Fruit fly (Drosophila melanogaster) whole organism, embryonic: ENCODE results near the gene CG33287.

Experiments used
- Blimp-1 ChIP-seq: fragments of 200-800 bp; sonication (Bioruptor generic); optimal IDR thresholded peaks from 3 replicates; lab custom pipeline; 2018; ENCODE audit warnings: missing biosample characterization, missing genetic modification characterization, mild to moderate bottlenecking, moderate library complexity, missing genetic modification reagents
- CG10274 ChIP-seq: fragments of 200-800 bp; sonication (Bioruptor generic); optimal IDR thresholded peaks from 3 replicates; lab custom pipeline; 2017; ENCODE audit warnings: missing biosample characterization, mild to moderate bottlenecking, missing genetic modification characterization
- CG12219 ChIP-seq: fragments of 200-800 bp; sonication (Bioruptor generic); optimal IDR thresholded peaks from 3 replicates; lab custom pipeline; 2018; ENCODE audit warnings: missing biosample characterization, mild to moderate bottlenecking, missing genetic modification characterization
- CG13123 ChIP-seq: fragments of 200-800 bp; sonication (Bioruptor generic); optimal IDR thresholded peaks from 2 replicates; lab custom pipeline; 2016; ENCODE audit warnings: missing biosample characterization, missing genetic modification characterization
- CG15601 ChIP-seq: fragments of 200-800 bp; sonication (Bioruptor generic); optimal IDR thresholded peaks from 3 replicates; lab custom pipeline; 2019; ENCODE audit warnings: missing biosample characterization, mild to moderate bottlenecking, missing genetic modification characterization, moderate library complexity
- CG17359 ChIP-seq: fragments of 200-800 bp; sonication (Bioruptor generic); optimal IDR thresholded peaks from 3 replicates; lab custom pipeline; 2018; ENCODE audit warnings: missing biosample characterization, mild to moderate bottlenecking, missing genetic modification characterization, moderate library complexity
- CG17829 ChIP-seq: fragments of 200-800 bp; optimal IDR thresholded peaks from 2 replicates; lab custom pipeline; 2019; ENCODE audit warnings: missing biosample characterization, mild to moderate bottlenecking, missing genetic modification characterization, moderate library complexity
- CG18619 ChIP-seq: fragments of 200-800 bp; sonication (Bioruptor generic); optimal IDR thresholded peaks from 3 replicates; lab custom pipeline; 2017; ENCODE audit warnings: missing biosample characterization, mild to moderate bottlenecking, missing genetic modification characterization
- CG2120 ChIP-seq: fragments of 200-800 bp; sonication (Bioruptor generic); optimal IDR thresholded peaks from 3 replicates; lab custom pipeline; 2016; ENCODE audit warnings: missing biosample characterization, missing genetic modification characterization
- CG2199 ChIP-seq: fragments of 200-800 bp; sonication (Bioruptor generic); IDR thresholded peaks from 3 replicates; pipeline ENCODE4 v1.3.6; 2022; ENCODE audit warnings: missing biosample characterization, missing genetic modification characterization
- CG3726 ChIP-seq: fragments of 200-800 bp; sonication (Bioruptor generic); IDR thresholded peaks from 3 replicates; pipeline ENCODE4, ENCODE4 v1.3.6; 2022; ENCODE audit warnings: missing biosample characterization, missing genetic modification characterization
- CG4360 ChIP-seq: fragments of 200-800 bp; sonication (Bioruptor generic); IDR thresholded peaks from 2 replicates; pipeline ENCODE4 v1.3.6; 2022; ENCODE audit warnings: missing biosample characterization, missing genetic modification characterization
- CG4707 ChIP-seq: fragments of 200-800 bp; sonication (Bioruptor generic); optimal IDR thresholded peaks from 2 replicates; lab custom pipeline; 2018; ENCODE audit warnings: missing biosample characterization, mild to moderate bottlenecking, missing genetic modification characterization, moderate library complexity
- CG6254 ChIP-seq: fragments of 200-800 bp; sonication (Bioruptor generic); optimal IDR thresholded peaks from 3 replicates; lab custom pipeline; 2017; ENCODE audit warnings: mild to moderate bottlenecking, missing biosample characterization, missing genetic modification reagents, missing genetic modification characterization
- CG8359 ChIP-seq: fragments of 200-800 bp; sonication (Bioruptor generic); optimal IDR thresholded peaks from 2 replicates; lab custom pipeline; 2017; ENCODE audit warnings: missing biosample characterization, mild to moderate bottlenecking, missing genetic modification characterization, borderline replicate concordance
- Gsc ChIP-seq: fragments of 200-800 bp; sonication (Bioruptor generic); IDR thresholded peaks from 2 replicates; pipeline ENCODE4 v1.3.6; 2022; ENCODE audit warnings: missing biosample characterization, missing genetic modification characterization
- HLH54F ChIP-seq: fragments of 200-800 bp; sonication (Bioruptor generic); optimal IDR thresholded peaks from 3 replicates; lab custom pipeline; 2016; ENCODE audit warnings: missing biosample characterization, missing genetic modification characterization
- Hr51 ChIP-seq, 2 experiments: fragments of 200-800 bp; sonication (Bioruptor generic); optimal IDR thresholded peaks; 2 replicates in 1 of 2; 3 replicates in 1 of 2; lab custom pipeline; 2016 to 2018; ENCODE audit warnings: missing biosample characterization in 2 of 2, missing genetic modification characterization in 2 of 2, mild to moderate bottlenecking in 1 of 2, moderate library complexity in 1 of 2
- Lim3 ChIP-seq: fragments of 200-800 bp; sonication (Bioruptor generic); IDR thresholded peaks from 2 replicates; pipeline ENCODE4 v1.3.6; 2022; ENCODE audit warnings: missing biosample characterization, missing genetic modification characterization
- MESR4 ChIP-seq: fragments of 200-800 bp; sonication (Bioruptor generic); optimal IDR thresholded peaks from 2 replicates; lab custom pipeline; 2018; ENCODE audit warnings: missing biosample characterization, mild to moderate bottlenecking, missing genetic modification characterization, moderate library complexity
- NC2α ChIP-seq: fragments of 200-800 bp; sonication (Bioruptor generic); optimal IDR thresholded peaks from 2 replicates; lab custom pipeline; 2016; ENCODE audit warnings: missing biosample characterization, missing genetic modification characterization
- NC2β ChIP-seq: fragments of 200-800 bp; sonication (Bioruptor generic); optimal IDR thresholded peaks from 2 replicates; lab custom pipeline; 2016; ENCODE audit warnings: missing biosample characterization, missing genetic modification characterization
- NfI ChIP-seq: fragments of 200-800 bp; sonication (Bioruptor generic); optimal IDR thresholded peaks from 3 replicates; lab custom pipeline; 2018; ENCODE audit warnings: missing biosample characterization, mild to moderate bottlenecking, missing genetic modification characterization, moderate library complexity
- Usf ChIP-seq: fragments of 200-800 bp; sonication (Bioruptor generic); optimal IDR thresholded peaks from 2 replicates; lab custom pipeline; 2017; ENCODE audit warnings: missing genotype, missing biosample characterization, missing genetic modification characterization
- Xbp1 ChIP-seq: fragments of 200-800 bp; sonication (Bioruptor generic); optimal IDR thresholded peaks from 3 replicates; lab custom pipeline; 2016; ENCODE audit warnings: missing biosample characterization, mild to moderate bottlenecking, missing genetic modification characterization
- amos ChIP-seq: fragments of 200-800 bp; sonication (Bioruptor generic); IDR thresholded peaks from 2 replicates; pipeline ENCODE4 v1.3.6; 2022; ENCODE audit warnings: missing biosample characterization, missing genetic modification characterization; ENCODE audit not compliant: partially characterized antibody
- bsh ChIP-seq, 2 experiments: fragments of 200-800 bp; sonication (Bioruptor generic); optimal IDR thresholded peaks; 2 replicates each; lab custom pipeline; 2017 to 2018; ENCODE audit warnings: mild to moderate bottlenecking in 2 of 2, missing biosample characterization in 2 of 2, missing genetic modification characterization in 2 of 2, moderate library complexity in 1 of 2
- cad ChIP-seq: fragments of >200 bp; optimal IDR thresholded peaks from 2 replicates; lab custom pipeline; 2017; ENCODE audit warnings: missing biosample characterization, missing genetic modification characterization
- cato ChIP-seq: fragments of 200-800 bp; sonication (Bioruptor generic); optimal IDR thresholded peaks from 2 replicates; lab custom pipeline; 2016; ENCODE audit warnings: missing biosample characterization, missing genetic modification characterization, borderline replicate concordance
- chinmo ChIP-seq: fragments of 200-800 bp; sonication (Bioruptor generic); IDR thresholded peaks from 4 replicates; pipeline ENCODE4 v1.3.6; 2022; ENCODE audit warnings: missing biosample characterization, missing genetic modification characterization; ENCODE audit not compliant: partially characterized antibody
- cwo ChIP-seq: fragments of 200-800 bp; sonication (Bioruptor generic); optimal IDR thresholded peaks from 3 replicates; lab custom pipeline; 2017; ENCODE audit warnings: missing biosample characterization, missing genetic modification characterization, mild to moderate bottlenecking, moderate library complexity, missing genetic modification reagents
- dan ChIP-seq: fragments of 200-800 bp; sonication (Bioruptor generic); IDR thresholded peaks from 2 replicates; pipeline ENCODE4 v1.3.6; 2022; ENCODE audit warnings: missing biosample characterization, missing genetic modification characterization
- danr ChIP-seq: fragments of 200-800 bp; sonication (Bioruptor generic); IDR thresholded peaks from 2 replicates; pipeline ENCODE4 v1.3.6; 2022; ENCODE audit warnings: missing biosample characterization, missing genetic modification characterization
- en ChIP-seq: fragments of 200-800 bp; sonication (Bioruptor generic); optimal IDR thresholded peaks from 2 replicates; lab custom pipeline; 2016; ENCODE audit warnings: missing biosample characterization, missing genetic modification characterization
- exex ChIP-seq: fragments of 200-800 bp; sonication (Bioruptor generic); optimal IDR thresholded peaks from 4 replicates; lab custom pipeline; 2018; ENCODE audit warnings: missing biosample characterization, mild to moderate bottlenecking, missing genetic modification characterization, moderate library complexity
- eyg ChIP-seq: fragments of 200-800 bp; sonication (Bioruptor generic); optimal IDR thresholded peaks from 3 replicates; lab custom pipeline; 2016; ENCODE audit warnings: missing biosample characterization, missing genetic modification characterization
- fd3F ChIP-seq: fragments of 200-800 bp; sonication (Bioruptor generic); optimal IDR thresholded peaks from 2 replicates; lab custom pipeline; 2018; ENCODE audit warnings: missing biosample characterization, mild to moderate bottlenecking, missing genetic modification characterization, moderate library complexity
- gro ChIP-seq: fragments of 200-800 bp; sonication (Bioruptor generic); optimal IDR thresholded peaks from 2 replicates; lab custom pipeline; 2016; ENCODE audit warnings: missing biosample characterization, missing genetic modification characterization
- gt ChIP-seq: fragments of 200-800 bp; sonication (Bioruptor generic); IDR thresholded peaks from 2 replicates; pipeline ENCODE4 v1.3.6; 2022; ENCODE audit warnings: missing biosample characterization, missing genetic modification characterization
- h ChIP-seq: fragments of >200 bp; optimal IDR thresholded peaks from 2 replicates; lab custom pipeline; 2017
- ken ChIP-seq: fragments of 200-800 bp; sonication (Bioruptor generic); IDR thresholded peaks from 3 replicates; pipeline ENCODE4 v1.3.6; 2022; ENCODE audit warnings: missing biosample characterization, missing genetic modification characterization
- kni ChIP-seq: fragments of 200-800 bp; sonication (Bioruptor generic); optimal IDR thresholded peaks from 3 replicates; lab custom pipeline; 2017; ENCODE audit warnings: mild to moderate bottlenecking, missing biosample characterization, missing genetic modification reagents, missing genetic modification characterization
- lov ChIP-seq, 2 experiments: fragments of 200-800 bp in 1 of 2; fragments of >200 bp in 1 of 2; sonication (Bioruptor generic) in 1 of 2; IDR thresholded peaks in 1 of 2; optimal IDR thresholded peaks in 1 of 2; 2 replicates in 1 of 2; 3 replicates in 1 of 2; pipeline versions ENCODE4 v1.3.6 to Lab custom; 2017 to 2022; ENCODE audit warnings: missing biosample characterization in 1 of 2, missing genetic modification characterization in 1 of 2
- mld ChIP-seq: fragments of 200-800 bp; sonication (Bioruptor generic); IDR thresholded peaks from 3 replicates; pipeline ENCODE4 v1.3.6; 2022; ENCODE audit warnings: missing biosample characterization, missing genetic modification characterization; ENCODE audit not compliant: partially characterized antibody
- nerfin-1 ChIP-seq: fragments of 200-800 bp; sonication (Bioruptor generic); optimal IDR thresholded peaks from 3 replicates; lab custom pipeline; 2019; ENCODE audit warnings: missing biosample characterization, mild to moderate bottlenecking, missing genetic modification characterization, moderate library complexity
- pho ChIP-seq: fragments of 200-800 bp; sonication (Bioruptor generic); optimal IDR thresholded peaks from 2 replicates; lab custom pipeline; 2016; ENCODE audit warnings: missing biosample characterization, missing genetic modification characterization
- sc ChIP-seq, 3 experiments: fragments of >200 bp in 2 of 3; fragments of 200-800 bp in 1 of 3; sonication (Bioruptor generic) in 1 of 3; optimal IDR thresholded peaks; 2 replicates in 2 of 3; 3 replicates in 1 of 3; lab custom pipeline; 2017; ENCODE audit warnings: mild to moderate bottlenecking in 1 of 3, missing biosample characterization in 1 of 3, missing genetic modification characterization in 1 of 3, missing genetic modification reagents in 1 of 3
- sisA ChIP-seq: fragments of 200-800 bp; sonication (Bioruptor generic); IDR thresholded peaks from 2 replicates; pipeline ENCODE4 v1.3.6; 2022; ENCODE audit warnings: missing biosample characterization, missing genetic modification characterization
- tna ChIP-seq: fragments of 200-800 bp; sonication (Bioruptor generic); IDR thresholded peaks from 2 replicates; pipeline ENCODE4 v1.3.6; 2022; ENCODE audit warnings: missing biosample characterization, missing genetic modification characterization; ENCODE audit not compliant: partially characterized antibody
- unpg ChIP-seq: fragments of 200-800 bp; sonication (Bioruptor generic); optimal IDR thresholded peaks from 3 replicates; lab custom pipeline; 2018; ENCODE audit warnings: missing biosample characterization, mild to moderate bottlenecking, missing genetic modification characterization, moderate library complexity

The CG33287 gene

dm6 chr3L:20954118-20954517 is 16.3 kb downstream of the CG33287 start (continued):
- no peak for TF ChIP-seq CG8359
- no peak for TF ChIP-seq gt (GFP tag; lab: Robert Waterston, UW)
- no peak for TF ChIP-seq CG10274 (GFP tag; lab: Kevin White, UChicago)
- TF ChIP-seq exex (tag; lab: Kevin White, UChicago): no peak
- no peak for TF ChIP-seq CG13123 (GFP tag; lab: Kevin White, UChicago)
- no peak for TF ChIP-seq MESR4 (GFP tag; lab: Kevin White, UChicago)
- no peak for TF ChIP-seq nerfin-1 (tag; lab: Kevin White, UChicago)
- no peak for TF ChIP-seq Gsc
- TF ChIP-seq HLH54F (GFP tag; lab: Kevin White, UChicago): no peak
- no peak for TF ChIP-seq CG6254
- no peak for TF ChIP-seq chinmo
- TF ChIP-seq bsh (GFP tag; optimal IDR thresholded peaks at IDR 0.05; lab: Kevin White, UChicago): peak in 1 of 2 experiments; percentile 36
- TF ChIP-seq lov (optimal IDR thresholded peaks at IDR 0.05; lab: Kevin White, UChicago): no peak
- TF ChIP-seq lov (GFP tag; IDR thresholded peaks at IDR 0.05; lab: Robert Waterston, UW): no peak
- TF ChIP-seq tna (GFP tag; lab: Robert Waterston, UW): no peak
- no peak for TF ChIP-seq amos
- no peak for TF ChIP-seq unpg
- TF ChIP-seq Lim3 (GFP tag; lab: Robert Waterston, UW): no peak
- TF ChIP-seq cad: no peak
- TF ChIP-seq CG3726 (GFP tag; lab: Robert Waterston, UW): no peak
- peak; percentile 31 for TF ChIP-seq NC2β (GFP tag; lab: Kevin White, UChicago)
- no peak for TF ChIP-seq CG17829 (tag; lab: Kevin White, UChicago)
- TF ChIP-seq en: no peak
- TF ChIP-seq ken (GFP tag; lab: Robert Waterston, UW): no peak
- no peak for TF ChIP-seq mld (GFP tag; lab: Robert Waterston, UW)
- no peak for TF ChIP-seq fd3F (GFP tag; lab: Kevin White, UChicago)
- no peak for TF ChIP-seq CG17359 (tag; lab: Kevin White, UChicago)
- peak; percentile 77 for TF ChIP-seq kni (GFP tag; lab: Kevin White, UChicago)
- no peak for TF ChIP-seq CG2120 (GFP tag; lab: Kevin White, UChicago)
- no peak for TF ChIP-seq NC2α
- TF ChIP-seq CG18619 (GFP tag; lab: Kevin White, UChicago): peak; percentile 27
- no peak for TF ChIP-seq Xbp1
- TF ChIP-seq cwo (GFP tag; lab: Kevin White, UChicago): no peak
- TF ChIP-seq CG12219 (GFP tag; lab: Kevin White, UChicago): no peak
- peak; percentile 48 for TF ChIP-seq CG4707 (GFP tag; lab: Kevin White, UChicago)
- TF ChIP-seq eyg: no peak
- TF ChIP-seq CG2199 (GFP tag; lab: Robert Waterston, UW): no peak
- TF ChIP-seq CG15601 (tag; lab: Kevin White, UChicago): peak; percentile 60
- no peak for TF ChIP-seq Usf (GFP tag; lab: Kevin White, UChicago)
- TF ChIP-seq sisA: no peak
- no peak for TF ChIP-seq sc (optimal IDR thresholded peaks at IDR 0.05; lab: Kevin White, UChicago)
- no peak for TF ChIP-seq sc (GFP tag; optimal IDR thresholded peaks at IDR 0.05; lab: Kevin White, UChicago)
- TF ChIP-seq gro (GFP tag; lab: Kevin White, UChicago): no peak
- no peak for TF ChIP-seq cato
- no peak for TF ChIP-seq h
- TF ChIP-seq danr (GFP tag; lab: Robert Waterston, UW): no peak
- TF ChIP-seq NfI (GFP tag; lab: Kevin White, UChicago): no peak
- TF ChIP-seq pho (GFP tag; lab: Kevin White, UChicago): no peak
- no peak for TF ChIP-seq Hr51 (GFP tag; optimal IDR thresholded peaks at IDR 0.05; lab: Kevin White, UChicago)
- TF ChIP-seq Blimp-1 (GFP tag; lab: Kevin White, UChicago): peak; percentile 41
- TF ChIP-seq dan: no peak
- no peak for TF ChIP-seq CG4360 (GFP tag; lab: Robert Waterston, UW)
